Worm (Caenorhabditis elegans): ENCODE data around the gene Y49A3A.3.

DNA sequence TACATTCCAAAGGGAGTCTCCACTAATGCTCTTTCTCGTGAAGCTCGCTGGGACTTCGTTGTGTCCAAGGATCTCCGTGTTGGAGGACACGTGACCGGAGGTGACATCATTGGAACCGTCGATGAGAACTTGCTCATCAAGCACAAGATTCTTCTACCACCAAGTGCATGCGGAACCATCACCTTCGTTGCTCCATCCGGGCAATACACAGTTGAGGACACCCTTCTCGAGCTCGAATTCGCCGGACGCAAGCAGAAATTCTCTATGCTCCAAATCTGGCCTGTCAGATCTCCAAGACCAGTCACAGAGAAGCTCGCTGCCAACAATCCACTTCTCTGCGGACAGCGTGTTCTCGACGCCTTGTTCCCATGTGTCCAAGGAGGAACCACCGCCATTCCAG is 2.2 kb upstream of the Y49A3A.3 start:
- TF ChIP-seq attf-4 (tag; optimal IDR thresholded peaks at IDR 0.05): no peak
- TF ChIP-seq mep-1 (tag; optimal IDR thresholded peaks at IDR 0.05): no peak
- no peak for TF ChIP-seq jun-1 (tag; optimal IDR thresholded peaks at IDR 0.05)
- TF ChIP-seq zag-1 (tag; optimal IDR thresholded peaks at IDR 0.05): no peak
- peak; percentile 5 for TF ChIP-seq mxl-3 (GFP tag; optimal IDR thresholded peaks at IDR 0.05)
- TF ChIP-seq nhr-11 (tag; optimal IDR thresholded peaks at IDR 0.05): no peak

Data from whole organism, L4 larva.